Worm (Caenorhabditis elegans) whole organism, late embryonic: ENCODE measurements around the gene B0457.6.

ENCODE experiments used
- K09A11.1 ChIP-seq: sonication (generic microtip); optimal IDR thresholded peaks from 2 replicates; lab custom pipeline; 2017; ENCODE audit warnings: antibody characterized with exemption, mild to moderate bottlenecking, missing genetic modification characterization, missing compliant biosample characterization; ENCODE audit not compliant: insufficient read depth
- ama-1 ChIP-seq: fragments of 150-350 bp; optimal IDR thresholded peaks from 2 replicates; lab custom pipeline; 2014
- ceh-18 ChIP-seq: sonication (generic microtip); optimal IDR thresholded peaks from 2 replicates; lab custom pipeline; 2016; ENCODE audit warnings: missing genetic modification characterization, missing compliant biosample characterization
- ceh-19 ChIP-seq: fragments of 200-800 bp; sonication (Bioruptor generic); optimal IDR thresholded peaks from 2 replicates; lab custom pipeline; 2018; ENCODE audit warnings: mild to moderate bottlenecking, missing genetic modification characterization, missing compliant biosample characterization
- ceh-30 ChIP-seq: fragments of 150-350 bp; optimal IDR thresholded peaks from 2 replicates; lab custom pipeline; 2014; ENCODE audit warnings: missing biosample characterization, missing genetic modification characterization
- ceh-6 ChIP-seq: fragments of 200-800 bp; sonication (Bioruptor generic); optimal IDR thresholded peaks from 2 replicates; lab custom pipeline; 2018; ENCODE audit warnings: mild to moderate bottlenecking, missing genetic modification characterization, missing compliant biosample characterization
- ceh-9 ChIP-seq: sonication (generic microtip); optimal IDR thresholded peaks from 2 replicates; lab custom pipeline; 2016; ENCODE audit warnings: mild to moderate bottlenecking, missing genetic modification characterization, inconsistent platforms, missing compliant biosample characterization
- ets-4 ChIP-seq: sonication (generic microtip); optimal IDR thresholded peaks from 2 replicates; lab custom pipeline; 2016; ENCODE audit warnings: missing genetic modification characterization, missing compliant biosample characterization
- fax-1 ChIP-seq: sonication (generic microtip); optimal IDR thresholded peaks from 2 replicates; lab custom pipeline; 2016; ENCODE audit warnings: missing genotype, missing genetic modification characterization, missing compliant biosample characterization
- gmeb-2 ChIP-seq: sonication (generic microtip); optimal IDR thresholded peaks from 2 replicates; lab custom pipeline; 2016; ENCODE audit warnings: missing genetic modification characterization, inconsistent platforms, missing compliant biosample characterization
- hlh-13 ChIP-seq: fragments of 200-800 bp; sonication (Bioruptor generic); optimal IDR thresholded peaks from 2 replicates; lab custom pipeline; 2018; ENCODE audit warnings: mild to moderate bottlenecking, missing genetic modification characterization, missing compliant biosample characterization
- hlh-30 ChIP-seq: sonication (generic microtip); optimal IDR thresholded peaks from 2 replicates; lab custom pipeline; 2017; ENCODE audit warnings: antibody characterized with exemption, missing genetic modification characterization, missing compliant biosample characterization; ENCODE audit not compliant: insufficient read depth
- lim-6 ChIP-seq: sonication (generic microtip); optimal IDR thresholded peaks from 2 replicates; lab custom pipeline; 2016; ENCODE audit warnings: missing genetic modification characterization, missing compliant biosample characterization
- lin-11 ChIP-seq: fragments of 200-800 bp; sonication (Bioruptor generic); optimal IDR thresholded peaks from 2 replicates; lab custom pipeline; 2018; ENCODE audit warnings: mild to moderate bottlenecking, missing genetic modification characterization, missing compliant biosample characterization
- odd-2 ChIP-seq: sonication (generic microtip); optimal IDR thresholded peaks from 2 replicates; lab custom pipeline; 2017; ENCODE audit warnings: antibody characterized with exemption, mild to moderate bottlenecking, missing genetic modification characterization, missing compliant biosample characterization
- pax-1 ChIP-seq: fragments of 150-350 bp; optimal IDR thresholded peaks from 2 replicates; lab custom pipeline; 2014; ENCODE audit warnings: missing biosample characterization, missing genetic modification characterization
- pha-2 ChIP-seq: sonication (generic microtip); optimal IDR thresholded peaks from 2 replicates; lab custom pipeline; 2017; ENCODE audit warnings: mild to moderate bottlenecking, missing genetic modification characterization, missing compliant biosample characterization
- pros-1 ChIP-seq: fragments of 150-350 bp; optimal IDR thresholded peaks from 2 replicates; lab custom pipeline; 2014; ENCODE audit warnings: missing biosample characterization, missing genetic modification reagents, missing genetic modification characterization
- ref-2 ChIP-seq: sonication (generic microtip); optimal IDR thresholded peaks from 2 replicates; lab custom pipeline; 2016; ENCODE audit warnings: missing genetic modification characterization, missing compliant biosample characterization
- sox-2 ChIP-seq: fragments of 200-800 bp; sonication (Bioruptor generic); IDR thresholded peaks from 2 replicates; pipeline ENCODE4 v1.3.6; 2022; ENCODE audit warnings: missing genetic modification reagents, missing genetic modification characterization, missing compliant biosample characterization
- sox-4 ChIP-seq: sonication (generic microtip); optimal IDR thresholded peaks from 2 replicates; lab custom pipeline; 2017; ENCODE audit warnings: mild to moderate bottlenecking, missing genetic modification characterization, inconsistent platforms, missing compliant biosample characterization
- syd-9 ChIP-seq: sonication (generic microtip); optimal IDR thresholded peaks from 2 replicates; lab custom pipeline; 2016; ENCODE audit warnings: mild to moderate bottlenecking, missing genetic modification characterization, moderate library complexity, missing compliant biosample characterization
- tbx-7 ChIP-seq: sonication (generic microtip); optimal IDR thresholded peaks from 2 replicates; lab custom pipeline; 2016; ENCODE audit warnings: missing genotype, missing genetic modification characterization, missing compliant biosample characterization
- ttx-3 ChIP-seq: sonication (generic microtip); optimal IDR thresholded peaks from 2 replicates; lab custom pipeline; 2016; ENCODE audit warnings: missing genetic modification reagents, missing genetic modification characterization, missing compliant biosample characterization
- unc-42 ChIP-seq: sonication (generic microtip); optimal IDR thresholded peaks from 2 replicates; lab custom pipeline; 2016; ENCODE audit warnings: missing genotype, missing genetic modification characterization, missing compliant biosample characterization
- unc-55 ChIP-seq: sonication (generic microtip); optimal IDR thresholded peaks from 2 replicates; lab custom pipeline; 2017; ENCODE audit warnings: missing biosample characterization, missing genetic modification reagents, missing genetic modification characterization
- unc-86 ChIP-seq: sonication (generic microtip); optimal IDR thresholded peaks from 2 replicates; lab custom pipeline; 2016; ENCODE audit warnings: missing genetic modification characterization, missing compliant biosample characterization
- ztf-16 ChIP-seq: sonication (generic microtip); optimal IDR thresholded peaks from 2 replicates; lab custom pipeline; 2017; ENCODE audit warnings: missing genetic modification characterization, missing compliant biosample characterization

Gene B0457.6

DNA sequence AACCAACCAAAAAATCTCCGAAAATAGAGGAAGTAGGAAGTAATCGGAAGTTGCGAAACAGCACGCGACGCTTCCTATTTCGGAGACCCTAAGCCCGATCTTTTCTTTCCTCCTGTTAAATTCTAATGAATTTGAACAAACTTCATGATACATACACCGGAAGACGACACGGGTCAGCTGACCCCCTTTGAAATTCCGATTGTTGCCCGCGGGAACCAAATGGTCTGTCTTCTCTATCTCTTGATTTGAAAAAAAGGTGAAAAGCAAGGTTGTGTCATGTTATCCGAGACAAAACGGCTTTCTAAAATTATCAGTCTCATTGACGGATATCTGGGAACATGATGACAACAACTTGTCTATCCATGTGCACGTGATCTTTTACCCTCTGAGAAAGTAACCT is 36.9 kb downstream of the B0457.6 start:
- TF ChIP-seq sox-4 (no peak), ceh-18 (tag; lab: Kevin White, UChicago) (peak; percentile 16), ets-4 (no peak), unc-55 (GFP tag; lab: Kevin White, UChicago) (peak; percentile 66), ceh-19 (GFP tag; lab: Kevin White, UChicago) (no peak), syd-9 (tag; lab: Kevin White, UChicago) (no peak), hlh-13 (GFP tag; lab: Kevin White, UChicago) (no peak)

ce11 chrII:8960414-8960813 is 38.2 kb downstream of the B0457.6 start, which contains the start of gene cal-2:
Gene cal-2, plus strand, starts transcription at chrII:8960714.
- TF ChIP-seq hlh-13 (GFP tag; lab: Kevin White, UChicago) (no peak), gmeb-2 (tag; lab: Kevin White, UChicago) (no peak), unc-42 (tag; lab: Kevin White, UChicago) (no peak), ceh-6 (GFP tag; lab: Kevin White, UChicago) (no peak), sox-2 (GFP tag; lab: Robert Waterston, UW) (no peak), pros-1 (no peak)

DNA sequence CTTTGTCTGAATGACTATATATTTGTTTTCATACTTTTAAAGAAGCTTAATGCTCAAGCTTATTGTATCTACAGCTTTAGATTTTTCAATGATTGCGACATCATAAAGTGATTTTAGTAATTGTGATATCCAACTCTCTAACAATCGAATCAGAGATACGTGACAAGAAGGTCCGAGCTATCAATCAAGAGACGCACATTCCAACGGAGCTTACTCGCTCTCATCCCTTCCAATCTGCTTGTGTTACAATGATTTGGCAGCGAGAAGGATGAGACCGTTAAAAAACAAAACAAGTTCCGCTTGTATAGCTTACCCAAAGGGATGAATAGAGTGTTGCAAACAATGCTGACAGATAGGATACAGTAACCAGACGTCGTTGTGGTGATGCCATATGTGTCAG is 39.2 kb downstream of the B0457.6 start:
- TF ChIP-seq unc-86 (tag; lab: Kevin White, UChicago) (no peak), unc-55 (GFP tag; lab: Kevin White, UChicago) (peak; percentile 70)
- TF ChIP-seq, all 69 proteins: peak for 1

- TF ChIP-seq ref-2 (tag; lab: Kevin White, UChicago) (no peak), lim-6 (no peak), ceh-18 (tag; lab: Kevin White, UChicago) (peak; percentile 42)
Measured at ce11 chrII:8962206-8962605, 40.0 kb downstream of the B0457.6 start.

ce11 chrII:8964049-8964448 is 41.8 kb downstream of the B0457.6 start, which contains the start of gene sftd-3:
Gene sftd-3, minus strand, starts transcription at chrII:8964149.
- TF ChIP-seq unc-55 (GFP tag; lab: Kevin White, UChicago) (no peak), ttx-3 (tag; lab: Kevin White, UChicago) (no peak), pha-2 (tag; lab: Kevin White, UChicago) (no peak), ceh-30 (no peak), lin-11 (tag; lab: Kevin White, UChicago) (no peak), K09A11.1 (tag; lab: Kevin White, UChicago) (no peak), syd-9 (tag; lab: Kevin White, UChicago) (no peak), ceh-6 (GFP tag; lab: Kevin White, UChicago) (no peak), sox-2 (GFP tag; lab: Robert Waterston, UW) (no peak), ceh-9 (tag; lab: Kevin White, UChicago) (no peak), pax-1 (tag; lab: Kevin White, UChicago) (no peak), fax-1 (no peak), ama-1 (no peak), ztf-16 (no peak), hlh-30 (tag; lab: Kevin White, UChicago) (no peak), odd-2 (tag; lab: Kevin White, UChicago) (no peak)

- TF ChIP-seq ttx-3 (tag; lab: Kevin White, UChicago) (peak; percentile 14), tbx-7 (tag; lab: Kevin White, UChicago) (no peak)
- TF ChIP-seq, all 69 proteins: peak for 1
Measured at ce11 chrII:8964835-8965234, 42.6 kb downstream of the B0457.6 start, which contains the start of the genes ndub-3 and C18E9.2. Gene ndub-3, minus strand, starts transcription at chrII:8964890. Gene C18E9.2, plus strand, starts transcription at chrII:8965006.
